Worm (Caenorhabditis elegans) whole organism, young adult: ENCODE measurements around the gene F11D11.3.

ENCODE experiments used
- D2030.7 ChIP-seq: fragments of 200-800 bp; sonication (Bioruptor generic); IDR thresholded peaks from 2 replicates; pipeline ENCODE4 v1.3.6; 2022; ENCODE audit warnings: missing genetic modification reagents, missing genetic modification characterization, missing compliant biosample characterization
- F49E8.2 ChIP-seq: sonication (generic microtip); optimal IDR thresholded peaks from 3 replicates; lab custom pipeline; 2017; ENCODE audit warnings: missing genetic modification characterization, mild to moderate bottlenecking, missing compliant biosample characterization, antibody characterized with exemption, moderate library complexity; ENCODE audit not compliant: insufficient read depth
- egrh-3 ChIP-seq: fragments of 200-800 bp; sonication (Bioruptor generic); IDR thresholded peaks from 2 replicates; pipeline ENCODE4 v1.3.6; 2022; ENCODE audit warnings: missing genetic modification reagents, missing genetic modification characterization, missing compliant biosample characterization
- hmg-20 ChIP-seq: fragments of 200-800 bp; sonication (Bioruptor generic); IDR thresholded peaks from 2 replicates; pipeline ENCODE4 v1.3.6; 2022; ENCODE audit warnings: missing genetic modification reagents, missing genetic modification characterization, missing compliant biosample characterization
- lir-1 ChIP-seq: fragments of 200-800 bp; sonication (Bioruptor generic); conservative IDR thresholded peaks from 2 replicates; pipeline ENCODE4 v1.3.6; 2022; ENCODE audit warnings: missing genetic modification reagents, missing genetic modification characterization, missing compliant biosample characterization
- rpc-1 ChIP-seq, 2 experiments: fragments of 150-350 bp in 1 of 2; sonication (generic microtip) in 1 of 2; optimal IDR thresholded peaks; 2 replicates each; lab custom pipeline; 2014 to 2018; ENCODE audit warnings: missing biosample characterization in 1 of 2, missing genetic modification characterization in 1 of 2, missing genetic modification reagents in 1 of 2, missing genotype in 1 of 2
- snpc-1.1 ChIP-seq: sonication (generic microtip); optimal IDR thresholded peaks from 2 replicates; lab custom pipeline; 2017; ENCODE audit warnings: missing genetic modification characterization, mild to moderate bottlenecking, missing compliant biosample characterization, antibody characterized with exemption, moderate library complexity, missing genotype, missing genetic modification reagents; ENCODE audit not compliant: insufficient read depth

DNA sequence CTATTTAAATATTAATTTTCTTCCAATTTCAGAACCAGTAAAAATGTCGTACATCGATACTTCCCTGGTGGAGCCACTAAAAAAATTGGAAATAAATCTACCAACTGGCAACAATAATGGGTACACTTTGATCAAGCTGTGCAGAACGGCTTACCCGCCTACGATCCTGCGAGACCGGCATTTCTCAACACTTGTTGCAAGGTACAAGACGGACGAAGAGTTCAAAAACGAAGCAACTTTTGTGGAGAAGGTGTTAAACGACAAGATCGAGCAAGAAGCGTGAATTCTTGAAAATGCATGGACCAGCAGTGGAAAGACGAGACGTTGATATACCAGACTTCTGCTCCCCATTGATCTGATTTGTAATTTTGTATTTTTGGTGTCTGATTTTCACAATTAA, 48.7 kb downstream of the F11D11.3 start:
- TF ChIP-seq egrh-3 (GFP tag; lab: Robert Waterston, UW) (no peak), hmg-20 (no peak), rpc-1 (optimal IDR thresholded peaks at IDR 0.05; lab: Kevin White, UChicago) (no peak), rpc-1 (tag; optimal IDR thresholded peaks at IDR 0.05; lab: Kevin White, UChicago) (no peak), lir-1 (no peak), snpc-1.1 (tag; lab: Kevin White, UChicago) (no peak), D2030.7 (GFP tag; lab: Robert Waterston, UW) (no peak), F49E8.2 (tag; lab: Kevin White, UChicago) (no peak)
